Fruit fly (Drosophila melanogaster) whole organism, pupa: ENCODE measurements around the gene Prp16.

ENCODE experiments used
- CG10348 ChIP-seq: fragments of 200-800 bp; sonication (Bioruptor generic); IDR thresholded peaks from 2 replicates; pipeline ENCODE4 v1.3.6; 2022; ENCODE audit warnings: missing biosample characterization, missing genetic modification characterization
- CG8301 ChIP-seq: fragments of 200-800 bp; sonication (Bioruptor generic); optimal IDR thresholded peaks from 2 replicates; lab custom pipeline; 2018; ENCODE audit warnings: missing biosample characterization, mild to moderate bottlenecking, missing genetic modification characterization
- D1 ChIP-seq: fragments of 200-800 bp; sonication (Bioruptor generic); optimal IDR thresholded peaks from 2 replicates; lab custom pipeline; 2018; ENCODE audit warnings: missing biosample characterization, mild to moderate bottlenecking, missing genetic modification characterization, moderate library complexity
- EcR ChIP-seq: fragments of 200-800 bp; sonication (Bioruptor generic); optimal IDR thresholded peaks from 3 replicates; lab custom pipeline; 2019; ENCODE audit warnings: missing biosample characterization, missing genetic modification characterization, mild to moderate bottlenecking, moderate library complexity, missing genetic modification reagents
- Pif1A ChIP-seq: fragments of 200-800 bp; sonication (Bioruptor generic); optimal IDR thresholded peaks from 3 replicates; lab custom pipeline; 2016; ENCODE audit warnings: missing biosample characterization, missing genetic modification characterization

dm6 chrX:14266075-14266474 is 64.9 kb downstream of the Prp16 start, which contains the start of the genes CG13404 and na:
- no peak for TF ChIP-seq CG10348 (GFP tag; lab: Robert Waterston, UW)
- TF ChIP-seq EcR = no peak
- TF ChIP-seq Pif1A (GFP tag; lab: Kevin White, UChicago) = no peak
- no peak for TF ChIP-seq D1
- TF ChIP-seq CG8301 (tag; lab: Kevin White, UChicago) = no peak
